Worm (Caenorhabditis elegans) whole organism, L1 larva: ENCODE measurements around the gene him-18.

Experiments used
- C16A3.4 ChIP-seq: fragments of 150-350 bp; optimal IDR thresholded peaks from 2 replicates; lab custom pipeline; 2014; ENCODE audit warnings: missing biosample characterization, missing genetic modification characterization
- C34B4.2 ChIP-seq: sonication (generic microtip); optimal IDR thresholded peaks from 2 replicates; lab custom pipeline; 2017; ENCODE audit warnings: mild to moderate bottlenecking, missing genetic modification characterization, missing compliant biosample characterization
- Y116A8C.19 ChIP-seq: sonication (generic microtip); optimal IDR thresholded peaks from 2 replicates; lab custom pipeline; 2016; ENCODE audit warnings: missing compliant biosample characterization, missing genetic modification characterization, borderline replicate concordance
- aha-1 ChIP-seq: fragments of 150-350 bp; optimal IDR thresholded peaks from 2 replicates; lab custom pipeline; 2014; ENCODE audit warnings: missing biosample characterization, missing genetic modification characterization
- blmp-1 ChIP-seq: fragments of 150-350 bp; optimal IDR thresholded peaks from 2 replicates; lab custom pipeline; 2014; ENCODE audit warnings: missing biosample characterization, missing genetic modification characterization
- ceh-63 ChIP-seq: fragments of 200-800 bp; sonication (Bioruptor generic); optimal IDR thresholded peaks from 2 replicates; lab custom pipeline; 2018; ENCODE audit warnings: mild to moderate bottlenecking, missing genetic modification characterization, missing compliant biosample characterization
- ceh-8 ChIP-seq: fragments of 200-800 bp; sonication (Bioruptor generic); optimal IDR thresholded peaks from 2 replicates; lab custom pipeline; 2018; ENCODE audit warnings: mild to moderate bottlenecking, missing genetic modification characterization, moderate library complexity, missing compliant biosample characterization
- ceh-90 ChIP-seq: sonication (generic microtip); optimal IDR thresholded peaks from 2 replicates; lab custom pipeline; 2016; ENCODE audit warnings: missing genetic modification characterization, missing compliant biosample characterization
- ces-1 ChIP-seq: fragments of 150-350 bp; optimal IDR thresholded peaks from 2 replicates; lab custom pipeline; 2014; ENCODE audit warnings: missing biosample characterization, missing genetic modification reagents, missing genetic modification characterization
- dpl-1 ChIP-seq, 3 experiments: fragments of 150-350 bp in 2 of 3; sonication (generic microtip) in 1 of 3; optimal IDR thresholded peaks; 2 replicates each; lab custom pipeline; 2014 to 2017; ENCODE audit warnings: missing biosample characterization in 3 of 3, missing genetic modification characterization in 3 of 3, missing genetic modification reagents in 3 of 3
- dsc-1 ChIP-seq: sonication (generic microtip); optimal IDR thresholded peaks from 2 replicates; lab custom pipeline; 2016; ENCODE audit warnings: mild to moderate bottlenecking, missing genetic modification characterization, missing compliant biosample characterization
- efl-1 ChIP-seq, 4 experiments: fragments of 150-350 bp; optimal IDR thresholded peaks in 3 of 4; peaks in 1 of 4; 1 replicate in 1 of 4; 2 replicates in 3 of 4; lab custom pipeline; 2014; ENCODE audit warnings: missing biosample characterization in 2 of 4, missing genetic modification characterization in 2 of 4, missing genetic modification reagents in 2 of 4
- efl-3 ChIP-seq: fragments of 200-800 bp; sonication (Bioruptor generic); optimal IDR thresholded peaks from 2 replicates; lab custom pipeline; 2018; ENCODE audit warnings: mild to moderate bottlenecking, missing genetic modification characterization, missing compliant biosample characterization
- elt-2 ChIP-seq: sonication (generic microtip); optimal IDR thresholded peaks from 2 replicates; lab custom pipeline; 2016; ENCODE audit warnings: missing genetic modification characterization, mild to moderate bottlenecking, inconsistent platforms, missing compliant biosample characterization, missing genetic modification reagents
- elt-3 ChIP-seq, 6 experiments: fragments of 150-350 bp in 1 of 6; sonication (generic microtip); optimal IDR thresholded peaks; 2 replicates each; lab custom pipeline; 2017 to 2018; ENCODE audit warnings: missing biosample characterization in 6 of 6, missing genetic modification characterization in 6 of 6, inconsistent platforms in 1 of 6
- fkh-8 ChIP-seq: sonication (generic microtip); optimal IDR thresholded peaks from 2 replicates; lab custom pipeline; 2016; ENCODE audit warnings: mild to moderate bottlenecking, missing genetic modification characterization, missing compliant biosample characterization
- grh-1 ChIP-seq: fragments of 200-800 bp; sonication (Bioruptor generic); IDR thresholded peaks from 2 replicates; pipeline ENCODE4 v1.3.6; 2022; ENCODE audit warnings: missing genetic modification reagents, missing genetic modification characterization, missing compliant biosample characterization
- hlh-4 ChIP-seq: sonication (generic microtip); optimal IDR thresholded peaks from 2 replicates; lab custom pipeline; 2016; ENCODE audit warnings: mild to moderate bottlenecking, missing genetic modification characterization, missing compliant biosample characterization
- hpl-2 ChIP-seq: fragments of 150-350 bp; optimal IDR thresholded peaks from 2 replicates; lab custom pipeline; 2014; ENCODE audit warnings: missing biosample characterization, missing genetic modification reagents, missing genetic modification characterization
- irx-1 ChIP-seq: sonication (generic microtip); optimal IDR thresholded peaks from 2 replicates; lab custom pipeline; 2016; ENCODE audit warnings: missing genetic modification characterization, missing compliant biosample characterization
- isw-1 ChIP-seq: fragments of 200-800 bp; sonication (Bioruptor generic); IDR thresholded peaks from 2 replicates; pipeline ENCODE4 v1.3.6; 2022; ENCODE audit warnings: missing genetic modification characterization, missing compliant biosample characterization
- jun-1 ChIP-seq: fragments of 150-350 bp; optimal IDR thresholded peaks from 2 replicates; lab custom pipeline; 2014; ENCODE audit warnings: missing biosample characterization, missing genetic modification reagents, missing genetic modification characterization
- lin-13 ChIP-seq: fragments of 150-350 bp; optimal IDR thresholded peaks from 2 replicates; lab custom pipeline; 2014; ENCODE audit warnings: missing biosample characterization, missing genetic modification reagents, missing genetic modification characterization
- lin-15B ChIP-seq: fragments of 150-350 bp; sonication (generic microtip); optimal IDR thresholded peaks from 3 replicates; lab custom pipeline; 2014; ENCODE audit warnings: missing biosample characterization, missing genetic modification characterization
- lin-35 ChIP-seq, 2 experiments: fragments of 150-350 bp; optimal IDR thresholded peaks; 2 replicates each; lab custom pipeline; 2014; ENCODE audit warnings: missing biosample characterization in 2 of 2, missing genetic modification characterization in 2 of 2, missing genetic modification reagents in 2 of 2
- lin-39 ChIP-seq: fragments of 150-350 bp; optimal IDR thresholded peaks from 2 replicates; lab custom pipeline; 2014; ENCODE audit warnings: missing biosample characterization, missing genetic modification reagents, missing genetic modification characterization
- lir-3 ChIP-seq: sonication (generic microtip); optimal IDR thresholded peaks from 2 replicates; lab custom pipeline; 2016; ENCODE audit warnings: mild to moderate bottlenecking, missing genetic modification characterization, moderate library complexity, missing compliant biosample characterization; ENCODE audit not compliant: poor library complexity
- lsy-2 ChIP-seq, 2 experiments: fragments of 150-350 bp; optimal IDR thresholded peaks; 2 replicates each; lab custom pipeline; 2014; ENCODE audit warnings: missing biosample characterization in 2 of 2, missing genetic modification characterization in 2 of 2
- mab-9 ChIP-seq: fragments of 200-800 bp; sonication (Bioruptor generic); IDR thresholded peaks from 2 replicates; pipeline ENCODE4 v1.3.6; 2022; ENCODE audit warnings: missing genetic modification reagents, missing genetic modification characterization, missing compliant biosample characterization
- mdl-1 ChIP-seq, 2 experiments: fragments of 150-350 bp; optimal IDR thresholded peaks; 2 replicates each; lab custom pipeline; 2014 to 2017; ENCODE audit warnings: missing biosample characterization in 2 of 2, missing genetic modification characterization in 2 of 2, inconsistent platforms in 1 of 2
- mef-2 ChIP-seq: fragments of 150-350 bp; optimal IDR thresholded peaks from 2 replicates; lab custom pipeline; 2014; ENCODE audit warnings: missing biosample characterization, missing genetic modification characterization
- nhr-28 ChIP-seq: fragments of 150-350 bp; optimal IDR thresholded peaks from 2 replicates; lab custom pipeline; 2014; ENCODE audit warnings: missing biosample characterization, missing genetic modification characterization
- nhr-71 ChIP-seq: sonication (generic microtip); optimal IDR thresholded peaks from 2 replicates; lab custom pipeline; 2016; ENCODE audit warnings: mild to moderate bottlenecking, missing genetic modification characterization, moderate library complexity, missing compliant biosample characterization
- nhr-76 ChIP-seq: sonication (generic microtip); optimal IDR thresholded peaks from 2 replicates; lab custom pipeline; 2017; ENCODE audit warnings: missing biosample characterization, missing genetic modification characterization
- nhr-84 ChIP-seq: sonication (generic microtip); optimal IDR thresholded peaks from 2 replicates; lab custom pipeline; 2017; ENCODE audit warnings: missing biosample characterization, missing genetic modification characterization
- nhr-85 ChIP-seq: sonication (generic microtip); peaks from one replicate; lab custom pipeline; 2016; ENCODE audit warnings: missing genetic modification characterization, inconsistent platforms, missing compliant biosample characterization
- pag-3 ChIP-seq: sonication (generic microtip); optimal IDR thresholded peaks from 2 replicates; lab custom pipeline; 2017; ENCODE audit warnings: missing genetic modification characterization, mild to moderate bottlenecking, missing compliant biosample characterization, antibody characterized with exemption, borderline replicate concordance; ENCODE audit not compliant: insufficient read depth
- pqm-1 ChIP-seq: sonication (generic microtip); optimal IDR thresholded peaks from 3 replicates; lab custom pipeline; 2017; ENCODE audit warnings: missing biosample characterization, missing genetic modification characterization
- skn-1 ChIP-seq: fragments of 150-350 bp; optimal IDR thresholded peaks from 2 replicates; lab custom pipeline; 2014; ENCODE audit warnings: missing biosample characterization, missing genetic modification characterization
- snpc-4 ChIP-seq: fragments of 150-350 bp; optimal IDR thresholded peaks from 2 replicates; lab custom pipeline; 2014; ENCODE audit warnings: missing biosample characterization, missing genetic modification characterization
- snu-23 ChIP-seq: sonication (generic microtip); optimal IDR thresholded peaks from 2 replicates; lab custom pipeline; 2016; ENCODE audit warnings: missing genetic modification characterization, missing compliant biosample characterization
- sox-4 ChIP-seq: sonication (generic microtip); optimal IDR thresholded peaks from 2 replicates; lab custom pipeline; 2016; ENCODE audit warnings: missing genetic modification characterization, missing compliant biosample characterization
- sptf-1 ChIP-seq: fragments of 150-350 bp; optimal IDR thresholded peaks from 2 replicates; lab custom pipeline; 2014; ENCODE audit warnings: missing biosample characterization, missing genetic modification characterization
- sup-37 ChIP-seq: fragments of 200-800 bp; sonication (Bioruptor generic); optimal IDR thresholded peaks from 2 replicates; lab custom pipeline; 2018; ENCODE audit warnings: mild to moderate bottlenecking, missing genetic modification characterization, missing compliant biosample characterization
- swsn-7 ChIP-seq: sonication (generic microtip); optimal IDR thresholded peaks from 2 replicates; lab custom pipeline; 2016; ENCODE audit warnings: missing genetic modification characterization, missing compliant biosample characterization
- tbx-2 ChIP-seq: sonication (generic microtip); optimal IDR thresholded peaks from 2 replicates; lab custom pipeline; 2016; ENCODE audit warnings: missing genetic modification characterization, missing compliant biosample characterization
- unc-130 ChIP-seq: fragments of 150-350 bp; optimal IDR thresholded peaks from 2 replicates; lab custom pipeline; 2017; ENCODE audit warnings: missing biosample characterization, missing genetic modification characterization, inconsistent platforms
- unc-30 ChIP-seq: sonication (generic microtip); optimal IDR thresholded peaks from 2 replicates; lab custom pipeline; 2017; ENCODE audit warnings: missing biosample characterization, missing genetic modification characterization
- unc-62 ChIP-seq: fragments of 150-350 bp; optimal IDR thresholded peaks from 2 replicates; lab custom pipeline; 2014; ENCODE audit warnings: missing biosample characterization, missing genetic modification reagents, missing genetic modification characterization
- unc-86 ChIP-seq: sonication (generic microtip); optimal IDR thresholded peaks from 2 replicates; lab custom pipeline; 2016; ENCODE audit warnings: missing genetic modification characterization, missing compliant biosample characterization
- unc-98 ChIP-seq: fragments of 200-800 bp; sonication (Bioruptor generic); IDR thresholded peaks from 2 replicates; pipeline ENCODE4 v1.3.6; 2022; ENCODE audit warnings: missing genetic modification characterization, missing compliant biosample characterization
- vab-15 ChIP-seq: sonication (generic microtip); optimal IDR thresholded peaks from 2 replicates; lab custom pipeline; 2017; ENCODE audit warnings: missing genotype, mild to moderate bottlenecking, missing genetic modification characterization, missing compliant biosample characterization
- xbp-1 ChIP-seq: sonication (generic microtip); optimal IDR thresholded peaks from 2 replicates; lab custom pipeline; 2016; ENCODE audit warnings: missing genetic modification characterization, missing compliant biosample characterization

him-18 gene

ce11 chrIII:4693281-4693680 is 21.7 kb downstream of the him-18 start, which contains the start of gene nifk-1 (continued):
- TF ChIP-seq skn-1 (tag; lab: Kevin White, UChicago) (peak; percentile 28), dsc-1 (tag; lab: Kevin White, UChicago) (no peak), efl-1 (optimal IDR thresholded peaks at IDR 0.05; lab: Kevin White, UChicago) (peak; percentile 66 to 78), efl-1 (GFP tag; optimal IDR thresholded peaks at IDR 0.05 in 1 of 2; lab: Kevin White, UChicago) (peak; percentile 75 to 94), ceh-90 (tag; lab: Kevin White, UChicago) (no peak), hpl-2 (GFP tag; lab: Kevin White, UChicago) (no peak), nhr-84 (tag; lab: Kevin White, UChicago) (no peak), Y116A8C.19 (tag; lab: Kevin White, UChicago) (no peak), swsn-7 (tag; lab: Kevin White, UChicago) (peak; percentile 37), elt-2 (tag; lab: Kevin White, UChicago) (no peak), ceh-8 (GFP tag; lab: Kevin White, UChicago) (no peak), blmp-1 (tag; lab: Kevin White, UChicago) (peak; percentile 29), vab-15 (tag; lab: Kevin White, UChicago) (no peak), hlh-4 (tag; lab: Kevin White, UChicago) (no peak), sup-37 (GFP tag; lab: Kevin White, UChicago) (no peak), lir-3 (tag; lab: Kevin White, UChicago) (no peak), tbx-2 (tag; lab: Kevin White, UChicago) (peak; percentile 37), snu-23 (peak; percentile 61), lin-35 (GFP tag; optimal IDR thresholded peaks at IDR 0.05; lab: Kevin White, UChicago) (peak; percentile 75 to 86), nhr-28 (tag; lab: Kevin White, UChicago) (no peak), nhr-71 (tag; lab: Kevin White, UChicago) (peak; percentile 73), pqm-1 (tag; lab: Kevin White, UChicago) (no peak), mef-2 (tag; lab: Kevin White, UChicago) (no peak), lin-13 (no peak), isw-1 (GFP tag; lab: Robert Waterston, UW) (no peak), grh-1 (no peak), jun-1 (tag; lab: Kevin White, UChicago) (peak; percentile 21), lsy-2 (tag; optimal IDR thresholded peaks at IDR 0.05; lab: Kevin White, UChicago) (peak; percentile 75 to 84), efl-3 (GFP tag; lab: Kevin White, UChicago) (no peak), dpl-1 (GFP tag; optimal IDR thresholded peaks at IDR 0.05; lab: Kevin White, UChicago) (peak; percentile 71 to 83 (median 80)), snpc-4 (tag; lab: Kevin White, UChicago) (peak; percentile 15), mab-9 (GFP tag; lab: Robert Waterston, UW) (no peak), C16A3.4 (peak; percentile 80), lin-15B (tag; lab: Kevin White, UChicago) (peak; percentile 19), sptf-1 (tag; lab: Kevin White, UChicago) (no peak), nhr-85 (tag; lab: Kevin White, UChicago) (peak; percentile 83), unc-98 (GFP tag; lab: Robert Waterston, UW) (no peak), unc-130 (tag; lab: Kevin White, UChicago) (peak; percentile 49), elt-3 (tag; optimal IDR thresholded peaks at IDR 0.05; lab: Kevin White, UChicago) (peak in 2 of 6 experiments; percentile 55 to 81), xbp-1 (tag; lab: Kevin White, UChicago) (peak; percentile 48), mdl-1 (tag; optimal IDR thresholded peaks at IDR 0.05; lab: Kevin White, UChicago) (peak in 1 of 2 experiments; percentile 31), aha-1 (no peak), pag-3 (tag; lab: Kevin White, UChicago) (no peak), ces-1 (GFP tag; lab: Kevin White, UChicago) (no peak), nhr-76 (tag; lab: Kevin White, UChicago) (no peak), unc-62 (no peak), fkh-8 (tag; lab: Kevin White, UChicago) (peak; percentile 12), sox-4 (no peak), irx-1 (tag; lab: Kevin White, UChicago) (no peak), C34B4.2 (tag; lab: Kevin White, UChicago) (no peak), unc-86 (tag; lab: Kevin White, UChicago) (no peak), unc-30 (tag; lab: Kevin White, UChicago) (no peak), lin-39 (tag; lab: Kevin White, UChicago) (no peak), ceh-63 (no peak)
